Fruit fly (Drosophila melanogaster) whole organism, embryonic: ENCODE measurements around the gene CG32568.

Experiments used
- Aef1 ChIP-seq: fragments of 200-800 bp; sonication (Bioruptor generic); IDR thresholded peaks from 3 replicates; pipeline ENCODE4 v1.3.6; 2022; ENCODE audit warnings: missing biosample characterization, missing genetic modification characterization
- CG10366 ChIP-seq: fragments of 200-800 bp; sonication (Bioruptor generic); IDR thresholded peaks from 2 replicates; pipeline ENCODE4 v1.3.6; 2022; ENCODE audit warnings: missing biosample characterization, missing genetic modification characterization
- CG10979 ChIP-seq: fragments of 200-800 bp; sonication (Bioruptor generic); optimal IDR thresholded peaks from 2 replicates; lab custom pipeline; 2018; ENCODE audit warnings: missing biosample characterization, mild to moderate bottlenecking, missing genetic modification characterization, moderate library complexity
- CG12299 ChIP-seq: fragments of 200-800 bp; sonication (Bioruptor generic); optimal IDR thresholded peaks from 2 replicates; lab custom pipeline; 2018; ENCODE audit warnings: missing biosample characterization, mild to moderate bottlenecking, missing genetic modification characterization
- CG13424 ChIP-seq: fragments of 200-800 bp; sonication (Bioruptor generic); optimal IDR thresholded peaks from 2 replicates; lab custom pipeline; 2019; ENCODE audit warnings: missing biosample characterization, mild to moderate bottlenecking, missing genetic modification characterization, moderate library complexity
- CG14667 ChIP-seq: fragments of 200-800 bp; sonication (Bioruptor generic); IDR thresholded peaks from 2 replicates; pipeline ENCODE4 v1.3.6; 2022; ENCODE audit warnings: missing biosample characterization, missing genetic modification characterization
- CG14860 ChIP-seq: fragments of 200-800 bp; sonication (Bioruptor generic); IDR thresholded peaks from 3 replicates; pipeline ENCODE4 v1.3.6; 2022; ENCODE audit warnings: missing biosample characterization, missing genetic modification characterization; ENCODE audit not compliant: partially characterized antibody
- CG14965 ChIP-seq: fragments of 200-800 bp; sonication (Bioruptor generic); optimal IDR thresholded peaks from 2 replicates; lab custom pipeline; 2016; ENCODE audit warnings: missing biosample characterization, missing genetic modification characterization, borderline replicate concordance
- CG17385 ChIP-seq: fragments of 200-800 bp; sonication (Bioruptor generic); optimal IDR thresholded peaks from 3 replicates; lab custom pipeline; 2018; ENCODE audit warnings: missing biosample characterization, mild to moderate bottlenecking, missing genetic modification characterization
- CG18619 ChIP-seq: fragments of 200-800 bp; sonication (Bioruptor generic); optimal IDR thresholded peaks from 3 replicates; lab custom pipeline; 2017; ENCODE audit warnings: missing biosample characterization, mild to moderate bottlenecking, missing genetic modification characterization
- CG2116 ChIP-seq: fragments of 200-800 bp; sonication (Bioruptor generic); optimal IDR thresholded peaks from 3 replicates; lab custom pipeline; 2018; ENCODE audit warnings: missing biosample characterization, mild to moderate bottlenecking, missing genetic modification characterization
- CG31441 ChIP-seq: fragments of 200-800 bp; sonication (Bioruptor generic); IDR thresholded peaks from 2 replicates; pipeline ENCODE4 v1.3.6; 2022; ENCODE audit warnings: missing biosample characterization, missing genetic modification characterization
- CG32767 ChIP-seq: fragments of 200-800 bp; sonication (Bioruptor generic); IDR thresholded peaks from 2 replicates; pipeline ENCODE4 v1.3.6; 2022; ENCODE audit warnings: missing biosample characterization, missing genetic modification characterization
- CG32772 ChIP-seq: fragments of 200-800 bp; sonication (Bioruptor generic); IDR thresholded peaks from 2 replicates; pipeline ENCODE4 v1.3.6; 2022; ENCODE audit warnings: missing biosample characterization, missing genetic modification characterization
- CG3847 ChIP-seq: fragments of 200-800 bp; sonication (Bioruptor generic); IDR thresholded peaks from 2 replicates; pipeline ENCODE4 v1.3.6; 2022; ENCODE audit warnings: missing biosample characterization, missing genetic modification characterization
- CG4404 ChIP-seq: fragments of 200-800 bp; sonication (Bioruptor generic); IDR thresholded peaks from 2 replicates; pipeline ENCODE4 v1.3.6; 2022; ENCODE audit warnings: missing biosample characterization, missing genetic modification characterization
- CG4617 ChIP-seq: fragments of 200-800 bp; sonication (Bioruptor generic); optimal IDR thresholded peaks from 3 replicates; lab custom pipeline; 2016; ENCODE audit warnings: missing biosample characterization, missing genetic modification characterization, borderline replicate concordance
- CG6689 ChIP-seq: fragments of 200-800 bp; sonication (Bioruptor generic); IDR thresholded peaks from 2 replicates; pipeline ENCODE4 v1.3.6; 2022; ENCODE audit warnings: missing biosample characterization, missing genetic modification characterization
- CG7839 ChIP-seq: fragments of 200-800 bp; sonication (Bioruptor generic); optimal IDR thresholded peaks from 3 replicates; lab custom pipeline; 2018; ENCODE audit warnings: missing biosample characterization, mild to moderate bottlenecking, missing genetic modification characterization, moderate library complexity
- CG8924 ChIP-seq: fragments of 200-800 bp; optimal IDR thresholded peaks from 3 replicates; lab custom pipeline; 2019; ENCODE audit warnings: missing biosample characterization, mild to moderate bottlenecking, missing genetic modification characterization, moderate library complexity
- CG9437 ChIP-seq: fragments of 200-800 bp; sonication (Bioruptor generic); optimal IDR thresholded peaks from 2 replicates; lab custom pipeline; 2018; ENCODE audit warnings: missing biosample characterization, mild to moderate bottlenecking, missing genetic modification characterization
- CG9817 ChIP-seq: fragments of 200-800 bp; sonication (Bioruptor generic); optimal IDR thresholded peaks from 2 replicates; lab custom pipeline; 2018; ENCODE audit warnings: missing biosample characterization, mild to moderate bottlenecking, missing genetic modification characterization, moderate library complexity
- CG9932 ChIP-seq: fragments of 200-800 bp; sonication (Bioruptor generic); IDR thresholded peaks from 2 replicates; pipeline ENCODE4 v1.3.6; 2022; ENCODE audit warnings: missing biosample characterization, missing genetic modification characterization
- CoRest ChIP-seq: fragments of 200-800 bp; sonication (Bioruptor generic); optimal IDR thresholded peaks from 3 replicates; lab custom pipeline; 2018; ENCODE audit warnings: missing biosample characterization, mild to moderate bottlenecking, missing genetic modification characterization, moderate library complexity
- CrebB ChIP-seq: fragments of 200-800 bp; sonication (Bioruptor generic); optimal IDR thresholded peaks from 3 replicates; lab custom pipeline; 2018; ENCODE audit warnings: missing biosample characterization, mild to moderate bottlenecking, missing genetic modification characterization
- Fer2 ChIP-seq: fragments of 200-800 bp; sonication (Bioruptor generic); optimal IDR thresholded peaks from 2 replicates; lab custom pipeline; 2018; ENCODE audit warnings: missing biosample characterization, mild to moderate bottlenecking, missing genetic modification characterization, moderate library complexity
- HHEX ChIP-seq: fragments of 200-800 bp; sonication (Bioruptor generic); optimal IDR thresholded peaks from 3 replicates; lab custom pipeline; 2017; ENCODE audit warnings: missing biosample characterization, mild to moderate bottlenecking, missing genetic modification characterization, missing genetic modification reagents
- HmgZ ChIP-seq: fragments of 200-800 bp; sonication (Bioruptor generic); optimal IDR thresholded peaks from 2 replicates; lab custom pipeline; 2018; ENCODE audit warnings: missing biosample characterization, mild to moderate bottlenecking, missing genetic modification characterization
- Hr51 ChIP-seq, 2 experiments: fragments of 200-800 bp; sonication (Bioruptor generic); optimal IDR thresholded peaks; 2 replicates in 1 of 2; 3 replicates in 1 of 2; lab custom pipeline; 2016 to 2018; ENCODE audit warnings: missing biosample characterization in 2 of 2, missing genetic modification characterization in 2 of 2, mild to moderate bottlenecking in 1 of 2, moderate library complexity in 1 of 2
- Hsf ChIP-seq: fragments of 200-800 bp; sonication (Bioruptor generic); optimal IDR thresholded peaks from 3 replicates; lab custom pipeline; 2016; ENCODE audit warnings: missing biosample characterization, missing genetic modification characterization
- Mad ChIP-seq: fragments of 200-800 bp; sonication (Bioruptor generic); optimal IDR thresholded peaks from 2 replicates; lab custom pipeline; 2016; ENCODE audit warnings: missing biosample characterization, missing genetic modification characterization
- Mrtf ChIP-seq: fragments of 200-800 bp; sonication (Bioruptor generic); IDR thresholded peaks from 3 replicates; pipeline ENCODE4 v1.3.6; 2022; ENCODE audit warnings: missing biosample characterization, missing genetic modification characterization
- Nf-YB ChIP-seq: fragments of 200-800 bp; sonication (Bioruptor generic); optimal IDR thresholded peaks from 3 replicates; lab custom pipeline; 2019; ENCODE audit warnings: missing biosample characterization, mild to moderate bottlenecking, missing genetic modification characterization, moderate library complexity
- Ssrp ChIP-seq: fragments of 200-800 bp; sonication (Bioruptor generic); optimal IDR thresholded peaks from 2 replicates; lab custom pipeline; 2018; ENCODE audit warnings: missing biosample characterization, mild to moderate bottlenecking, missing genetic modification characterization, moderate library complexity
- Xbp1 ChIP-seq: fragments of 200-800 bp; sonication (Bioruptor generic); optimal IDR thresholded peaks from 3 replicates; lab custom pipeline; 2016; ENCODE audit warnings: missing biosample characterization, mild to moderate bottlenecking, missing genetic modification characterization
- YL-1 ChIP-seq: fragments of 200-800 bp; sonication (Bioruptor generic); optimal IDR thresholded peaks from 3 replicates; lab custom pipeline; 2017; ENCODE audit warnings: missing biosample characterization, mild to moderate bottlenecking, missing genetic modification characterization
- amos ChIP-seq: fragments of 200-800 bp; sonication (Bioruptor generic); IDR thresholded peaks from 2 replicates; pipeline ENCODE4 v1.3.6; 2022; ENCODE audit warnings: missing biosample characterization, missing genetic modification characterization; ENCODE audit not compliant: partially characterized antibody
- bcd ChIP-seq: fragments of 200-800 bp; sonication (Bioruptor generic); optimal IDR thresholded peaks from 2 replicates; lab custom pipeline; 2017; ENCODE audit warnings: missing biosample characterization, mild to moderate bottlenecking, missing genetic modification characterization
- chif ChIP-seq, 2 experiments: fragments of 200-800 bp; sonication (Bioruptor generic); optimal IDR thresholded peaks; 3 replicates each; lab custom pipeline; 2016; ENCODE audit warnings: missing biosample characterization in 2 of 2, missing genetic modification characterization in 2 of 2
- cwo ChIP-seq: fragments of 200-800 bp; sonication (Bioruptor generic); optimal IDR thresholded peaks from 3 replicates; lab custom pipeline; 2017; ENCODE audit warnings: missing biosample characterization, missing genetic modification characterization, mild to moderate bottlenecking, moderate library complexity, missing genetic modification reagents
- disco-r ChIP-seq: fragments of 200-800 bp; sonication (Bioruptor generic); optimal IDR thresholded peaks from 2 replicates; lab custom pipeline; 2016; ENCODE audit warnings: missing biosample characterization, missing genetic modification characterization
- dmrt99B ChIP-seq: fragments of 200-800 bp; sonication (Bioruptor generic); optimal IDR thresholded peaks from 2 replicates; lab custom pipeline; 2018; ENCODE audit warnings: missing biosample characterization, mild to moderate bottlenecking, missing genetic modification characterization, moderate library complexity
- fu2 ChIP-seq: fragments of 200-800 bp; sonication (Bioruptor generic); optimal IDR thresholded peaks from 2 replicates; lab custom pipeline; 2016; ENCODE audit warnings: missing biosample characterization, missing genetic modification characterization
- grau ChIP-seq: fragments of 200-800 bp; optimal IDR thresholded peaks from 3 replicates; lab custom pipeline; 2019; ENCODE audit warnings: missing biosample characterization, mild to moderate bottlenecking, missing genetic modification characterization, moderate library complexity
- kay ChIP-seq: fragments of 200-800 bp; sonication (Bioruptor generic); optimal IDR thresholded peaks from 2 replicates; lab custom pipeline; 2016; ENCODE audit warnings: missing biosample characterization, missing genetic modification characterization
- nmo ChIP-seq: fragments of 200-800 bp; sonication (Bioruptor generic); optimal IDR thresholded peaks from 2 replicates; lab custom pipeline; 2018; ENCODE audit warnings: missing biosample characterization, mild to moderate bottlenecking, missing genetic modification characterization, moderate library complexity
- sug ChIP-seq: fragments of 200-800 bp; optimal IDR thresholded peaks from 2 replicates; lab custom pipeline; 2019; ENCODE audit warnings: missing biosample characterization, mild to moderate bottlenecking, missing genetic modification characterization, moderate library complexity
- tna ChIP-seq: fragments of 200-800 bp; sonication (Bioruptor generic); IDR thresholded peaks from 2 replicates; pipeline ENCODE4 v1.3.6; 2022; ENCODE audit warnings: missing biosample characterization, missing genetic modification characterization; ENCODE audit not compliant: partially characterized antibody
- unpg ChIP-seq: fragments of 200-800 bp; sonication (Bioruptor generic); optimal IDR thresholded peaks from 3 replicates; lab custom pipeline; 2018; ENCODE audit warnings: missing biosample characterization, mild to moderate bottlenecking, missing genetic modification characterization, moderate library complexity
- zen2 ChIP-seq: fragments of 200-800 bp; sonication (Bioruptor generic); IDR thresholded peaks from 3 replicates; pipeline ENCODE4 v1.3.6; 2022; ENCODE audit warnings: missing biosample characterization, missing genetic modification characterization; ENCODE audit not compliant: partially characterized antibody

Gene CG32568

dm6 chrX:16692325-16692724 lies 48.4 kb upstream of the CG32568 start (continued):
- no peak for TF ChIP-seq Aef1
- TF ChIP-seq CG10979 (tag; lab: Kevin White, UChicago), result no peak
- TF ChIP-seq disco-r (GFP tag; lab: Kevin White, UChicago), result no peak
- no peak for TF ChIP-seq CG4404 (GFP tag; lab: Robert Waterston, UW)
- TF ChIP-seq tna (GFP tag; lab: Robert Waterston, UW), result no peak
- 0 out of 2 replicates have a peak, but pooled peaks have one; percentile 11 for TF ChIP-seq CG10366 (GFP tag; lab: Robert Waterston, UW)
- TF ChIP-seq Hr51 (GFP tag; optimal IDR thresholded peaks at IDR 0.05; lab: Kevin White, UChicago), result peak in 1 of 2 experiments; percentile 59
- peak; percentile 37; the same call in 1 of the 2 replicates for TF ChIP-seq CG31441
- no peak for TF ChIP-seq CG14860
- TF ChIP-seq cwo, result peak; percentile 3
- no peak for TF ChIP-seq CG18619 (GFP tag; lab: Kevin White, UChicago)
- no peak for TF ChIP-seq Mrtf
- TF ChIP-seq grau (tag; lab: Kevin White, UChicago), result peak; percentile 55
- TF ChIP-seq Xbp1 (GFP tag; lab: Kevin White, UChicago), result no peak
- no peak for TF ChIP-seq CG2116 (GFP tag; lab: Kevin White, UChicago)
- no peak for TF ChIP-seq amos (GFP tag; lab: Robert Waterston, UW)
- no peak for TF ChIP-seq YL-1 (GFP tag; lab: Kevin White, UChicago)
- TF ChIP-seq zen2 (GFP tag; lab: Robert Waterston, UW), result no peak
- peak; percentile 17 for TF ChIP-seq Ssrp (tag; lab: Kevin White, UChicago)
- TF ChIP-seq CG14667 (GFP tag; lab: Robert Waterston, UW), result no peak
- no peak for TF ChIP-seq CG4617
- no peak for TF ChIP-seq Hsf (GFP tag; lab: Kevin White, UChicago)
- TF ChIP-seq CG17385 (GFP tag; lab: Kevin White, UChicago), result peak; percentile 39
- TF ChIP-seq CG9437 (GFP tag; lab: Kevin White, UChicago), result peak; percentile 15
- no peak for TF ChIP-seq CG12299 (tag; lab: Kevin White, UChicago)
- TF ChIP-seq CG3847 (GFP tag; lab: Robert Waterston, UW), result 0 out of 2 replicates have a peak, but pooled peaks have one; percentile 6
- TF ChIP-seq CG9932, result no peak
- TF ChIP-seq CG8924 (tag; lab: Kevin White, UChicago), result peak; percentile 20
- TF ChIP-seq unpg (GFP tag; lab: Kevin White, UChicago), result peak; percentile 5
- TF ChIP-seq Nf-YB (GFP tag; lab: Kevin White, UChicago), result no peak
- 0 out of 2 replicates have a peak, but pooled peaks have one; percentile 8 for TF ChIP-seq CG6689
- TF ChIP-seq dmrt99B (tag; lab: Kevin White, UChicago), result peak; percentile 49
- peak; percentile 51 for TF ChIP-seq CG7839 (tag; lab: Kevin White, UChicago)
- TF ChIP-seq CrebB (tag; lab: Kevin White, UChicago), result no peak
- peak; percentile 29 for TF ChIP-seq nmo
- peak; percentile 3 for TF ChIP-seq HmgZ (tag; lab: Kevin White, UChicago)
- no peak for TF ChIP-seq chif (GFP tag; optimal IDR thresholded peaks at IDR 0.05; lab: Kevin White, UChicago)
- no peak for TF ChIP-seq Fer2 (tag; lab: Kevin White, UChicago)
- TF ChIP-seq CG13424, result peak; percentile 47
- no peak for TF ChIP-seq bcd (GFP tag; lab: Kevin White, UChicago)
- TF ChIP-seq sug (tag; lab: Kevin White, UChicago), result peak; percentile 23
- peak; percentile 52 for TF ChIP-seq CoRest (tag; lab: Kevin White, UChicago)
- TF ChIP-seq CG32772 (GFP tag; lab: Robert Waterston, UW), result no peak
- no peak for TF ChIP-seq Mad
- TF ChIP-seq CG14965, result no peak
- TF ChIP-seq HHEX (GFP tag; lab: Kevin White, UChicago), result no peak
- TF ChIP-seq kay, result no peak
- no peak for TF ChIP-seq CG32767 (GFP tag; lab: Robert Waterston, UW)
- no peak for TF ChIP-seq fu2 (GFP tag; lab: Kevin White, UChicago)
- peak; percentile 35 for TF ChIP-seq CG9817
